Worm (Caenorhabditis elegans) whole organism, L2 larva: ENCODE data around the gene F49E2.5.

ENCODE experiments used
- C34F6.9 ChIP-seq: fragments of 150-350 bp; optimal IDR thresholded peaks from 2 replicates; lab custom pipeline; 2014; ENCODE audit warnings: missing biosample characterization, missing genetic modification characterization
- F13H6.1 ChIP-seq: sonication (generic microtip); optimal IDR thresholded peaks from 2 replicates; lab custom pipeline; 2016; ENCODE audit warnings: missing genetic modification characterization, missing compliant biosample characterization
- R02D3.7 ChIP-seq: fragments of 150-350 bp; optimal IDR thresholded peaks from 2 replicates; lab custom pipeline; 2014; ENCODE audit warnings: missing biosample characterization, missing genetic modification characterization
- Y55F3AM.14 ChIP-seq: fragments of 200-800 bp; sonication (Bioruptor generic); optimal IDR thresholded peaks from 2 replicates; lab custom pipeline; 2018; ENCODE audit warnings: mild to moderate bottlenecking, missing genetic modification characterization, missing compliant biosample characterization
- ZK546.5 ChIP-seq: sonication (generic microtip); optimal IDR thresholded peaks from 2 replicates; lab custom pipeline; 2017; ENCODE audit warnings: missing biosample characterization, missing genetic modification characterization
- alr-1 ChIP-seq: fragments of 150-350 bp; optimal IDR thresholded peaks from 2 replicates; lab custom pipeline; 2014; ENCODE audit warnings: missing biosample characterization, missing genetic modification characterization
- aly-2 ChIP-seq: fragments of 150-350 bp; optimal IDR thresholded peaks from 2 replicates; lab custom pipeline; 2014; ENCODE audit warnings: missing biosample characterization, missing genetic modification characterization
- ama-1 ChIP-seq: fragments of 150-350 bp; optimal IDR thresholded peaks from 2 replicates; lab custom pipeline; 2018; ENCODE audit warnings: inconsistent platforms
- blmp-1 ChIP-seq: sonication (generic microtip); optimal IDR thresholded peaks from 2 replicates; lab custom pipeline; 2017; ENCODE audit warnings: missing genetic modification characterization, mild to moderate bottlenecking, missing compliant biosample characterization, antibody characterized with exemption, moderate library complexity; ENCODE audit not compliant: insufficient read depth
- ceh-16 ChIP-seq: fragments of 150-350 bp; optimal IDR thresholded peaks from 2 replicates; lab custom pipeline; 2014; ENCODE audit warnings: missing biosample characterization, missing genetic modification characterization
- ceh-82 ChIP-seq: fragments of 150-350 bp; optimal IDR thresholded peaks from 2 replicates; lab custom pipeline; 2014; ENCODE audit warnings: missing biosample characterization, missing genetic modification characterization
- crh-2 ChIP-seq: sonication (generic microtip); optimal IDR thresholded peaks from 2 replicates; lab custom pipeline; 2017; ENCODE audit warnings: missing biosample characterization, missing genetic modification characterization
- dmd-4 ChIP-seq: sonication (generic microtip); optimal IDR thresholded peaks from 2 replicates; lab custom pipeline; 2017; ENCODE audit warnings: missing biosample characterization, missing genetic modification characterization
- egl-27 ChIP-seq: sonication (generic microtip); optimal IDR thresholded peaks from 3 replicates; lab custom pipeline; 2017; ENCODE audit warnings: missing biosample characterization, missing genetic modification reagents, missing genetic modification characterization
- elt-1 ChIP-seq: fragments of 150-350 bp; optimal IDR thresholded peaks from 2 replicates; lab custom pipeline; 2014; ENCODE audit warnings: missing biosample characterization, missing genetic modification characterization
- elt-3 ChIP-seq: sonication (generic microtip); optimal IDR thresholded peaks from 2 replicates; lab custom pipeline; 2017; ENCODE audit warnings: missing biosample characterization, missing genetic modification characterization
- fos-1 ChIP-seq: fragments of 150-350 bp; optimal IDR thresholded peaks from 2 replicates; lab custom pipeline; 2014; ENCODE audit warnings: missing biosample characterization, missing genetic modification characterization
- gmeb-1 ChIP-seq: fragments of 150-350 bp; optimal IDR thresholded peaks from 2 replicates; lab custom pipeline; 2014; ENCODE audit warnings: missing biosample characterization, missing genetic modification characterization
- lin-11 ChIP-seq: fragments of 150-350 bp; sonication (generic microtip); optimal IDR thresholded peaks from 2 replicates; lab custom pipeline; 2014; ENCODE audit warnings: missing biosample characterization, missing genetic modification characterization, inconsistent platforms, mixed read lengths
- lin-13 ChIP-seq: fragments of 150-350 bp; optimal IDR thresholded peaks from 2 replicates; lab custom pipeline; 2014; ENCODE audit warnings: missing biosample characterization, missing genetic modification reagents, missing genetic modification characterization
- lsy-2 ChIP-seq, 2 experiments: fragments of 150-350 bp in 1 of 2; sonication (generic microtip) in 1 of 2; optimal IDR thresholded peaks; 2 replicates each; lab custom pipeline; 2014 to 2017; ENCODE audit warnings: missing biosample characterization in 2 of 2, missing genetic modification characterization in 2 of 2
- mab-5 ChIP-seq: fragments of 150-350 bp; optimal IDR thresholded peaks from 2 replicates; lab custom pipeline; 2014; ENCODE audit warnings: missing biosample characterization, missing genetic modification characterization
- mbf-1 ChIP-seq: sonication (generic microtip); optimal IDR thresholded peaks from 2 replicates; lab custom pipeline; 2017; ENCODE audit warnings: missing biosample characterization, missing genetic modification characterization
- mdl-1 ChIP-seq, 2 experiments: fragments of 150-350 bp in 1 of 2; sonication (generic microtip) in 1 of 2; optimal IDR thresholded peaks; 2 replicates each; lab custom pipeline; 2017; ENCODE audit warnings: missing biosample characterization in 2 of 2, missing genetic modification characterization in 2 of 2
- nhr-11 ChIP-seq: fragments of 150-350 bp; optimal IDR thresholded peaks from 2 replicates; lab custom pipeline; 2014; ENCODE audit warnings: missing biosample characterization, missing genetic modification characterization
- nhr-12 ChIP-seq: fragments of 150-350 bp; optimal IDR thresholded peaks from 2 replicates; lab custom pipeline; 2014; ENCODE audit warnings: missing biosample characterization, missing genetic modification characterization
- nhr-129 ChIP-seq: fragments of 150-350 bp; optimal IDR thresholded peaks from 2 replicates; lab custom pipeline; 2014; ENCODE audit warnings: missing biosample characterization, missing genetic modification characterization
- nhr-21 ChIP-seq: fragments of 150-350 bp; optimal IDR thresholded peaks from 2 replicates; lab custom pipeline; 2014; ENCODE audit warnings: missing biosample characterization, missing genetic modification characterization
- nhr-23 ChIP-seq: fragments of 150-350 bp; optimal IDR thresholded peaks from 2 replicates; lab custom pipeline; 2014; ENCODE audit warnings: missing biosample characterization, missing genetic modification reagents, missing genetic modification characterization
- nhr-237 ChIP-seq: fragments of 150-350 bp; optimal IDR thresholded peaks from 2 replicates; lab custom pipeline; 2014; ENCODE audit warnings: missing biosample characterization, missing genetic modification characterization
- nhr-6 ChIP-seq: fragments of 150-350 bp; optimal IDR thresholded peaks from 2 replicates; lab custom pipeline; 2014; ENCODE audit warnings: missing biosample characterization, missing genetic modification characterization
- peb-1 ChIP-seq: fragments of 150-350 bp; optimal IDR thresholded peaks from 2 replicates; lab custom pipeline; 2014; ENCODE audit warnings: missing biosample characterization, missing genetic modification characterization
- sem-4 ChIP-seq: fragments of 150-350 bp; optimal IDR thresholded peaks from 2 replicates; lab custom pipeline; 2014; ENCODE audit warnings: missing biosample characterization, missing genetic modification reagents, missing genetic modification characterization
- skn-1 ChIP-seq: sonication (generic microtip); optimal IDR thresholded peaks from 2 replicates; lab custom pipeline; 2017; ENCODE audit warnings: missing biosample characterization, missing genetic modification characterization
- sma-9 ChIP-seq, 2 experiments: fragments of 150-350 bp in 1 of 2; sonication (generic microtip) in 1 of 2; optimal IDR thresholded peaks; 2 replicates each; lab custom pipeline; 2014 to 2016; ENCODE audit warnings: missing genetic modification characterization in 2 of 2, mild to moderate bottlenecking in 1 of 2, missing biosample characterization in 1 of 2, missing compliant biosample characterization in 1 of 2, missing genetic modification reagents in 1 of 2, moderate library complexity in 1 of 2
- snpc-4 ChIP-seq: fragments of 150-350 bp; optimal IDR thresholded peaks from 2 replicates; lab custom pipeline; 2014; ENCODE audit warnings: missing biosample characterization, missing genetic modification characterization
- unc-39 ChIP-seq: fragments of 150-350 bp; optimal IDR thresholded peaks from 2 replicates; lab custom pipeline; 2014; ENCODE audit warnings: missing biosample characterization, missing genetic modification characterization
- unc-55 ChIP-seq: fragments of 150-350 bp; sonication (generic microtip); optimal IDR thresholded peaks from 3 replicates; lab custom pipeline; 2014; ENCODE audit warnings: missing biosample characterization, missing genetic modification reagents, missing genetic modification characterization
- zag-1 ChIP-seq: fragments of 150-350 bp; optimal IDR thresholded peaks from 2 replicates; lab custom pipeline; 2014; ENCODE audit warnings: missing biosample characterization, missing genetic modification characterization
- ztf-1 ChIP-seq: fragments of 200-800 bp; sonication (Bioruptor generic); conservative IDR thresholded peaks from 2 replicates; pipeline ENCODE4 v1.3.6; 2022; ENCODE audit warnings: missing genetic modification characterization, missing compliant biosample characterization
- ztf-4 ChIP-seq: fragments of 150-350 bp; optimal IDR thresholded peaks from 2 replicates; lab custom pipeline; 2014; ENCODE audit warnings: missing biosample characterization, missing genetic modification characterization

F49E2.5 gene

DNA sequence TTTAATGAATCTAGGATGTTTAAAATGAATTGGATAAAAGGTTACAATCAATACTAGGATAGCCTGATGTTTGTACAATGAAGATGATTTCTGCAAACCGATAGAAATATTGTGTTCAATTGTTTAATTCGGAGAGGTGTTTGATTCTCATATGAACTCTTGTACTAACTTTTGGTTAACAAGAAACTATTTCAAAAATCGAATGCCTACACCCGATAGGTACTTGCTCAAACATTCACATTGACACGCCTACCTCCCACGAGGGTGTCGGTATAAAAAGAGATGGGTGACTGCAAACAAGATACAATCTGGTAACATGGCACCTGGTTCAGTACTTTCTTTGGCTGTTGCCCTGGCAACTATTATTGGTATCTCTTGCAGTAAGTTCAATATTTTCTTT, 44.2 kb downstream of the F49E2.5 start, which contains the start of gene gpx-3:
Gene gpx-3 (plus strand): TSS at position 301 of the 400 bp plus-strand sequence.
- TF ChIP-seq ZK546.5 (tag; lab: Kevin White, UChicago): no peak
- no peak for TF ChIP-seq R02D3.7 (tag; lab: Kevin White, UChicago)
- TF ChIP-seq Y55F3AM.14 (GFP tag; lab: Kevin White, UChicago): no peak
- TF ChIP-seq egl-27: no peak
- TF ChIP-seq snpc-4 (tag; lab: Kevin White, UChicago): no peak
- TF ChIP-seq ztf-1 (GFP tag; lab: Robert Waterston, UW): no peak
- TF ChIP-seq nhr-6 (tag; lab: Kevin White, UChicago): no peak
- no peak for TF ChIP-seq lin-13 (GFP tag; lab: Kevin White, UChicago)
- TF ChIP-seq crh-2 (tag; lab: Kevin White, UChicago): no peak
- no peak for TF ChIP-seq unc-55

DNA sequence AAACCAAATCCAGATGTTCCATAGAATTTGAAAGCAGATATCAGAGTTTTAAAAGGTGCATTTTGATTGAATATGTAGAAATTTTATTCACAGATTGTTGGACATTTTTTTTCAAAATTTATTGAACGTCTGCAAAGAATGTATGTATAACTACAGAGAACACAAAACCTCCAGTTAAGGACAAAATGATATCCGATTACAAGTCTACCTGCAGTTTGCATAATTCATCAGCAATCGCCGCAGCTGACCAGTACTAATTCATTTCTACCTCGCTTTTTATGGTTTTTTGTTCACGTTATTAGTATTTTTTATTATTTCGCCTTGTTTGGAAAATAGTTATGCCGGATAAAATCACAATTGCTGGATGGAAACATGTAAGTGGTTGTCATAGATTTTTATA, 45.7 kb downstream of the F49E2.5 start, which contains the start of gene del-8:
Gene del-8 (plus strand): TSS at position 301 of the 400 bp plus-strand sequence.
- TF ChIP-seq lin-11 (tag; lab: Kevin White, UChicago): no peak
- TF ChIP-seq unc-39 (tag; lab: Kevin White, UChicago): no peak
- TF ChIP-seq nhr-21 (tag; lab: Kevin White, UChicago): no peak
- TF ChIP-seq elt-1 (tag; lab: Kevin White, UChicago): no peak
- no peak for TF ChIP-seq Y55F3AM.14 (GFP tag; lab: Kevin White, UChicago)
- no peak for TF ChIP-seq ceh-16
- no peak for TF ChIP-seq mdl-1 (tag; optimal IDR thresholded peaks at IDR 0.05; lab: Kevin White, UChicago)
- no peak for TF ChIP-seq blmp-1 (tag; lab: Kevin White, UChicago)
- no peak for TF ChIP-seq mab-5 (tag; lab: Kevin White, UChicago)

ce11 chrX:9597299-9597698, 53.8 kb downstream of the F49E2.5 start:
- TF ChIP-seq nhr-23 (tag; lab: Kevin White, UChicago) (no peak), nhr-237 (tag; lab: Kevin White, UChicago) (no peak), nhr-6 (tag; lab: Kevin White, UChicago) (no peak), mab-5 (tag; lab: Kevin White, UChicago) (no peak)

DNA sequence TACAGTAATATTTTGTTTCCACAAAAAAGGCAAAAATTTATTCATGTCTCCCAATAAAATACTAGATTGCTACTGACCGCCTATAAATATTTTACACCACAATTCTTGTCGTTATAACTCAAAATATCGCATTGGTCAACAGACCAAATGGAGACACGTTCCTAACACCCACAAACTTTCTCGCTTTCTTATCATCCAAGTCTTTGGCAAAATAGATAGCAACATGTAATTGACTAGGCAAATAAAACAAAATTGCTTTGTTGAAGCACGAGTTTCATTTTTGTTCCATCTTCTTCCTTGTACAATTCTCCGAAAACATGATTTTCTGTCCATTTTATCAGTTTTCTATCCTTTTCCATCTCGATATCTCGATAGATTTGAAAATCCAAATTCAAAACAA, 59.2 kb downstream of the F49E2.5 start:
- no peak for TF ChIP-seq ama-1
- TF ChIP-seq mdl-1 (tag; optimal IDR thresholded peaks at IDR 0.05; lab: Kevin White, UChicago): no peak
- no peak for TF ChIP-seq alr-1 (tag; lab: Kevin White, UChicago)
- TF ChIP-seq lsy-2 (tag; optimal IDR thresholded peaks at IDR 0.05; lab: Kevin White, UChicago): no peak
- no peak for TF ChIP-seq skn-1
- peak; percentile 2 for TF ChIP-seq fos-1 (tag; lab: Kevin White, UChicago)
- TF ChIP-seq sem-4: no peak
- TF ChIP-seq lin-11 (tag; lab: Kevin White, UChicago): no peak
- no peak for TF ChIP-seq egl-27
- peak; percentile 35 for TF ChIP-seq sma-9 (GFP tag; optimal IDR thresholded peaks at IDR 0.05; lab: Kevin White, UChicago)
- TF ChIP-seq sma-9 (tag; optimal IDR thresholded peaks at IDR 0.05; lab: Kevin White, UChicago): no peak
- TF ChIP-seq dmd-4: no peak
- TF ChIP-seq snpc-4 (tag; lab: Kevin White, UChicago): no peak
- TF ChIP-seq lin-13 (GFP tag; lab: Kevin White, UChicago): no peak

- TF ChIP-seq ZK546.5 (tag; lab: Kevin White, UChicago): no peak
- TF ChIP-seq alr-1 (tag; lab: Kevin White, UChicago): no peak
- no peak for TF ChIP-seq nhr-21 (tag; lab: Kevin White, UChicago)
- no peak for TF ChIP-seq nhr-12 (tag; lab: Kevin White, UChicago)
- no peak for TF ChIP-seq lsy-2 (tag; optimal IDR thresholded peaks at IDR 0.05; lab: Kevin White, UChicago)
- TF ChIP-seq C34F6.9 (tag; lab: Kevin White, UChicago): no peak
- no peak for TF ChIP-seq ceh-82 (tag; lab: Kevin White, UChicago)
- no peak for TF ChIP-seq nhr-129 (tag; lab: Kevin White, UChicago)
- no peak for TF ChIP-seq elt-3 (tag; lab: Kevin White, UChicago)
- no peak for TF ChIP-seq F13H6.1 (tag; lab: Kevin White, UChicago)
- no peak for TF ChIP-seq ztf-4 (tag; lab: Kevin White, UChicago)
- no peak for TF ChIP-seq nhr-11 (tag; lab: Kevin White, UChicago)
- no peak for TF ChIP-seq aly-2 (tag; lab: Kevin White, UChicago)
- no peak for TF ChIP-seq dmd-4
- TF ChIP-seq mbf-1 (tag; lab: Kevin White, UChicago): no peak
- TF ChIP-seq mab-5 (tag; lab: Kevin White, UChicago): no peak
- no peak for TF ChIP-seq gmeb-1 (tag; lab: Kevin White, UChicago)
- no peak for TF ChIP-seq peb-1 (tag; lab: Kevin White, UChicago)
- TF ChIP-seq zag-1: no peak
- no peak for TF ChIP-seq mdl-1 (tag; optimal IDR thresholded peaks at IDR 0.05; lab: Kevin White, UChicago)
These were observed 59.7 kb downstream of the F49E2.5 start for ce11 chrX:9603180-9603579.
